Worm (Caenorhabditis elegans): Measurements from ENCODE around the gene msp-50.

ce11 chrII:5183207-5183606 lies 16.4 kb upstream of the msp-50 start:
- TF ChIP-seq ama-1 (optimal IDR thresholded peaks at IDR 0.05) (no peak), pha-4 (tag; optimal IDR thresholded peaks at IDR 0.05) (no peak), nhr-28 (tag; optimal IDR thresholded peaks at IDR 0.05) (no peak), nhr-12 (tag; optimal IDR thresholded peaks at IDR 0.05) (no peak), elt-3 (tag; optimal IDR thresholded peaks at IDR 0.05) (no peak), lsy-12 (tag; optimal IDR thresholded peaks at IDR 0.05) (no peak), nfya-1 (tag; optimal IDR thresholded peaks at IDR 0.05; ENCODE audit: insufficient read depth) (no peak), nhr-43 (tag; optimal IDR thresholded peaks at IDR 0.05; ENCODE audit: poor library complexity, severe bottlenecking) (no peak), R02D3.7 (tag; optimal IDR thresholded peaks at IDR 0.05) (no peak), skn-1 (tag; optimal IDR thresholded peaks at IDR 0.05) (no peak), mdl-1 (tag; optimal IDR thresholded peaks at IDR 0.05) (no peak), elt-1 (tag; optimal IDR thresholded peaks at IDR 0.05) (no peak), fkh-10 (GFP tag; optimal IDR thresholded peaks at IDR 0.05) (no peak)

All from whole organism, L3 larva.